Fruit fly (Drosophila melanogaster): ENCODE results near the gene Neos.

Gene Neos

DNA sequence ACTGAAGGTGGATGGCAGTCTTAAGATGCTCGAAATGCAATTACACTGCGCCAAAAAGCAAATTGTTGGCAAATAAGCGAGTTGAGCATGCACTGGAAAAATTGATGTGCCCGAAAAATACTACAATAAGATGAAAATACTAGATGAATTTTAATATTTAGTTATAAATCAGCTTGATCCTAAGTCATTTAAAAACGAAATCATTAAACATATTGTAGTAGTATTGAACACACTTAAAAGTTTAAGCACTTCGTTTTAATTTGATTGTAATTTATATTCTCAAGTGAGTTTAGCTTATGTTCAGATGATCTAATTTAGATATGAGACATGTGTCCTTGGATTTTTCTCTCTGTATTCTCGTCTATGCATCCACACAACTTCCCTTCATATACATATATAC lies 21.0 kb downstream of the Neos start (continued):
- TF ChIP-seq YL-1 (GFP tag; optimal IDR thresholded peaks at IDR 0.05) (no peak), pan (optimal IDR thresholded peaks at IDR 0.05) (no peak), pan (GFP tag; optimal IDR thresholded peaks at IDR 0.05 in 1 of 2, IDR thresholded peaks at IDR 0.05 in 1 of 2) (peak in 1 of 2 experiments; percentile 41), Pdp1 (GFP tag; optimal IDR thresholded peaks at IDR 0.05) (no peak), CG5245 (GFP tag; optimal IDR thresholded peaks at IDR 0.05) (no peak), CG8765 (GFP tag; IDR thresholded peaks at IDR 0.05) (no peak), ab (GFP tag; optimal IDR thresholded peaks at IDR 0.05) (no peak), CG5180 (GFP tag; optimal IDR thresholded peaks at IDR 0.05) (no peak), CG1832 (GFP tag; optimal IDR thresholded peaks at IDR 0.05) (no peak), CG30403 (GFP tag; optimal IDR thresholded peaks at IDR 0.05) (peak; percentile 31), wek (GFP tag; optimal IDR thresholded peaks at IDR 0.05) (no peak), CkIIα-i1 (GFP tag; IDR thresholded peaks at IDR 0.05) (no peak), fd64A (GFP tag; optimal IDR thresholded peaks at IDR 0.05) (no peak), CG3838 (GFP tag; optimal IDR thresholded peaks at IDR 0.05) (no peak), CG34376 (GFP tag; optimal IDR thresholded peaks at IDR 0.05) (no peak), tup (GFP tag; optimal IDR thresholded peaks at IDR 0.05) (no peak), dmrt11E (tag; optimal IDR thresholded peaks at IDR 0.05) (no peak), CG14050 (GFP tag; IDR thresholded peaks at IDR 0.05) (no peak), amos (GFP tag; IDR thresholded peaks at IDR 0.05; ENCODE audit: partially characterized antibody) (no peak), CG14441 (GFP tag; IDR thresholded peaks at IDR 0.05) (no peak; the same call in 1 of the 2 replicates), dm (GFP tag; optimal IDR thresholded peaks at IDR 0.05) (no peak), Opbp (GFP tag; IDR thresholded peaks at IDR 0.05; ENCODE audit: partially characterized antibody) (no peak), tgo (GFP tag; IDR thresholded peaks at IDR 0.05) (no peak), Camta (GFP tag; optimal IDR thresholded peaks at IDR 0.05) (no peak), CG18476 (GFP tag; optimal IDR thresholded peaks at IDR 0.05) (no peak), CG11560 (tag; IDR thresholded peaks at IDR 0.05) (no peak), NC2β (GFP tag; optimal IDR thresholded peaks at IDR 0.05) (no peak), CG1602 (GFP tag; optimal IDR thresholded peaks at IDR 0.05) (no peak), Antp (GFP tag; optimal IDR thresholded peaks at IDR 0.05) (no peak), Hr3 (GFP tag; optimal IDR thresholded peaks at IDR 0.05) (no peak), seq (GFP tag; IDR thresholded peaks at IDR 0.05) (no peak), PHDP (tag; optimal IDR thresholded peaks at IDR 0.05) (no peak), p53 (GFP tag; optimal IDR thresholded peaks at IDR 0.05) (no peak), CG31388 (GFP tag; optimal IDR thresholded peaks at IDR 0.05) (no peak), Aef1 (GFP tag; IDR thresholded peaks at IDR 0.05) (no peak; the same call in 2 of the 3 replicates), CTCF (GFP tag; optimal IDR thresholded peaks at IDR 0.05) (no peak), CG6791 (GFP tag; IDR thresholded peaks at IDR 0.05; ENCODE audit: partially characterized antibody) (no peak), pb (GFP tag; optimal IDR thresholded peaks at IDR 0.05) (no peak), eve (GFP tag; optimal IDR thresholded peaks at IDR 0.05) (no peak), psq (GFP tag; optimal IDR thresholded peaks at IDR 0.05) (no peak), cad (GFP tag; optimal IDR thresholded peaks at IDR 0.05) (no peak), CG32772 (GFP tag; IDR thresholded peaks at IDR 0.05) (no peak), vvl (GFP tag; IDR thresholded peaks at IDR 0.05) (no peak), nmo (GFP tag; optimal IDR thresholded peaks at IDR 0.05) (peak; percentile 31), CG2678 (tag; optimal IDR thresholded peaks at IDR 0.05) (peak; percentile 63), CG17829 (tag; optimal IDR thresholded peaks at IDR 0.05) (peak; percentile 42), wor (GFP tag; IDR thresholded peaks at IDR 0.05) (no peak), CG6175 (GFP tag; IDR thresholded peaks at IDR 0.05) (no peak), Deaf1 (tag; optimal IDR thresholded peaks at IDR 0.05) (no peak), CG4854 (GFP tag; optimal IDR thresholded peaks at IDR 0.05) (no peak), CG12942 (GFP tag; optimal IDR thresholded peaks at IDR 0.05) (no peak), CG11695 (GFP tag; IDR thresholded peaks at IDR 0.05) (0 out of 3 replicates have a peak, but pooled peaks have one; percentile 7), CG31365 (tag; optimal IDR thresholded peaks at IDR 0.05) (no peak)

Measured in whole organism, embryonic.